Worm (Caenorhabditis elegans) whole organism, L1 larva: ENCODE measurements around the gene T23E7.2.

Experiments used
- lin-39 ChIP-seq: fragments of 150-350 bp; optimal IDR thresholded peaks from 2 replicates; lab custom pipeline; 2014; ENCODE audit warnings: missing biosample characterization, missing genetic modification reagents, missing genetic modification characterization
- mdl-1 ChIP-seq, 2 experiments: fragments of 150-350 bp; optimal IDR thresholded peaks; 2 replicates each; lab custom pipeline; 2014 to 2017; ENCODE audit warnings: missing biosample characterization in 2 of 2, missing genetic modification characterization in 2 of 2, inconsistent platforms in 1 of 2
- nhr-11 ChIP-seq: fragments of 150-350 bp; optimal IDR thresholded peaks from 2 replicates; lab custom pipeline; 2014; ENCODE audit warnings: missing biosample characterization, missing genetic modification characterization
- nhr-19 ChIP-seq: fragments of 200-800 bp; sonication (Bioruptor generic); conservative IDR thresholded peaks from 2 replicates; pipeline ENCODE4 v1.3.6; 2022; ENCODE audit warnings: missing genetic modification characterization, missing compliant biosample characterization

DNA sequence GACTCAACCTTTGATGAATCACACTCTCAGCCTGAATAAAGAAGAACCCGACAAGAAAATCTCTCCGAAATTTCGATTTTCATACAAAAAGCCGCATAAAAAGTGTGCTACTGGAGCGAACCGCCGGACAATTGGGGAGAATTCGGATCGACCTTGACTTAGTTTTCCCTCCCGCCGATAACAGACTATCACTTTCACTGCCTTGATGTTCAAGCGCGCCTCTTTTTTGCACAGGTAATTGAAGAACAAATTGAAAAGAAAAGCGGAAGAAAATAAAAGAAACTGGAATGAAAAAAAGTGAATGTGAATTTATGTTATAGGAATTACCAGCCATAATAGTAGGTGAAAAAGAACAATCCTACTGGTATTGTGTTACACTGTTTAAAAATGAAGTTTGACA, 15.1 kb downstream of the T23E7.2 start:
- TF ChIP-seq nhr-11 (tag; lab: Kevin White, UChicago) (no peak), mdl-1 (tag; optimal IDR thresholded peaks at IDR 0.05; lab: Kevin White, UChicago) (no peak), nhr-19 (no peak), lin-39 (tag; lab: Kevin White, UChicago) (no peak)
